Worm (Caenorhabditis elegans) whole organism, mixed stage, embryonic: ENCODE measurements around the gene best-13.
"Not testable (repeated sequence)": the region's sequence is repeated elsewhere in the genome, so short reads cannot be mapped to it uniquely, and the experiment has no call there.

Experiments
- M03D4.4 ChIP-seq: sonication (generic microtip); optimal IDR thresholded peaks from 2 replicates; lab custom pipeline; 2017; ENCODE audit warnings: mild to moderate bottlenecking, missing genetic modification characterization, missing compliant biosample characterization
- ceh-43 ChIP-seq: fragments of 200-800 bp; sonication (Bioruptor generic); optimal IDR thresholded peaks from 2 replicates; lab custom pipeline; 2018; ENCODE audit warnings: mild to moderate bottlenecking, missing genetic modification characterization, moderate library complexity, missing compliant biosample characterization
- elt-1 ChIP-seq: sonication (generic microtip); optimal IDR thresholded peaks from 2 replicates; lab custom pipeline; 2017; ENCODE audit warnings: missing genetic modification characterization, mild to moderate bottlenecking, missing compliant biosample characterization, antibody characterized with exemption, moderate library complexity, borderline replicate concordance; ENCODE audit not compliant: insufficient read depth
- elt-3 ChIP-seq: fragments of 150-350 bp; optimal IDR thresholded peaks from 2 replicates; lab custom pipeline; 2014; ENCODE audit warnings: missing biosample characterization, missing genetic modification characterization
- mep-1 ChIP-seq: fragments of 150-350 bp; optimal IDR thresholded peaks from 2 replicates; lab custom pipeline; 2017; ENCODE audit warnings: missing biosample characterization, missing genetic modification reagents, missing genetic modification characterization, inconsistent platforms
- nhr-76 ChIP-seq: sonication (generic microtip); optimal IDR thresholded peaks from 2 replicates; lab custom pipeline; 2017; ENCODE audit warnings: missing biosample characterization, missing genetic modification characterization
- pha-4 ChIP-seq: fragments of 150-350 bp; optimal IDR thresholded peaks from 2 replicates; lab custom pipeline; 2018; ENCODE audit warnings: missing biosample characterization, missing genetic modification reagents, missing genetic modification characterization
- unc-39 ChIP-seq: fragments of 150-350 bp; optimal IDR thresholded peaks from 2 replicates; lab custom pipeline; 2014; ENCODE audit warnings: missing biosample characterization, missing genetic modification characterization
- unc-62 ChIP-seq: fragments of 150-350 bp; optimal IDR thresholded peaks from 2 replicates; lab custom pipeline; 2014; ENCODE audit warnings: missing biosample characterization, missing genetic modification reagents, missing genetic modification characterization
- zip-8 ChIP-seq: fragments of 150-350 bp; optimal IDR thresholded peaks from 2 replicates; lab custom pipeline; 2014; ENCODE audit warnings: missing biosample characterization, missing genetic modification characterization

DNA sequence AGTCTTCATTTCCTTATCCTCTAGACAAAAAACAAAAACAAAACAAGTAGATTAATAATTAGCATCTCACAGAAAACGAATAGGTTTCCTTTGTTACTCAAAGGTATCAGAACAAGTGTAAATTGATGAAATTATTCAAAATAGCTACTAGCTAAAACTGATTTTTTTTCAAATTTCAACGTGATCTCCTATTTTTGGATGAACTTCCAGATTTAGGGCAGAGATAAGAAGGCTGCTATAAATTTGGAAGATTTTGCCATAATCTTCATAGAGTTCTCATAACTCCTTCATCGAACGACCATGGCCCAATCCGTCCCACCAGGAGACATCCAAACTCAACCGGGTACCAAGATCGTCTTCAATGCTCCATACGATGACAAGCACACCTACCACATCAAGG, 9.4 kb upstream of the best-13 start, which contains the start of gene msp-77:
- not testable (repeated sequence) for TF ChIP-seq zip-8 (tag; lab: Kevin White, UChicago); nhr-76; elt-1 (tag; lab: Kevin White, UChicago); ceh-43 (GFP tag; lab: Kevin White, UChicago); pha-4; unc-62 (GFP tag; lab: Kevin White, UChicago); unc-39; elt-3 (tag; lab: Kevin White, UChicago); mep-1 (tag; lab: Kevin White, UChicago); M03D4.4 (tag; lab: Kevin White, UChicago)
